Worm (Caenorhabditis elegans) whole organism, L1 larva: Measurements from ENCODE around the gene F42G4.7.
A peak's percentile ranks its signal among the peaks of the same experiment; 100 is the strongest.

Experiments used
- C04F5.9 ChIP-seq: sonication (generic microtip); optimal IDR thresholded peaks from 2 replicates; lab custom pipeline; 2016; ENCODE audit warnings: missing genetic modification characterization, missing compliant biosample characterization
- C16A3.4 ChIP-seq: fragments of 150-350 bp; optimal IDR thresholded peaks from 2 replicates; lab custom pipeline; 2014; ENCODE audit warnings: missing biosample characterization, missing genetic modification characterization
- F16B12.6 ChIP-seq: fragments of 150-350 bp; optimal IDR thresholded peaks from 2 replicates; lab custom pipeline; 2014; ENCODE audit warnings: missing biosample characterization, missing genetic modification characterization
- Y116A8C.19 ChIP-seq: sonication (generic microtip); optimal IDR thresholded peaks from 2 replicates; lab custom pipeline; 2016; ENCODE audit warnings: missing compliant biosample characterization, missing genetic modification characterization, borderline replicate concordance
- aha-1 ChIP-seq: fragments of 150-350 bp; optimal IDR thresholded peaks from 2 replicates; lab custom pipeline; 2014; ENCODE audit warnings: missing biosample characterization, missing genetic modification characterization
- alr-1 ChIP-seq: fragments of 200-800 bp; sonication (Bioruptor generic); optimal IDR thresholded peaks from 2 replicates; lab custom pipeline; 2018; ENCODE audit warnings: borderline replicate concordance, mild to moderate bottlenecking, missing genetic modification characterization, missing compliant biosample characterization
- aly-2 ChIP-seq: fragments of 150-350 bp; optimal IDR thresholded peaks from 2 replicates; lab custom pipeline; 2014; ENCODE audit warnings: missing biosample characterization, missing genetic modification characterization
- ceh-8 ChIP-seq: fragments of 200-800 bp; sonication (Bioruptor generic); optimal IDR thresholded peaks from 2 replicates; lab custom pipeline; 2018; ENCODE audit warnings: mild to moderate bottlenecking, missing genetic modification characterization, moderate library complexity, missing compliant biosample characterization
- ceh-88 ChIP-seq: fragments of 200-800 bp; sonication (Bioruptor generic); IDR thresholded peaks from 2 replicates; pipeline ENCODE4 v1.3.6; 2022; ENCODE audit warnings: missing genetic modification characterization, missing compliant biosample characterization
- ces-1 ChIP-seq: fragments of 150-350 bp; optimal IDR thresholded peaks from 2 replicates; lab custom pipeline; 2014; ENCODE audit warnings: missing biosample characterization, missing genetic modification reagents, missing genetic modification characterization
- dpl-1 ChIP-seq, 3 experiments: fragments of 150-350 bp in 2 of 3; sonication (generic microtip) in 1 of 3; optimal IDR thresholded peaks; 2 replicates each; lab custom pipeline; 2014 to 2017; ENCODE audit warnings: missing biosample characterization in 3 of 3, missing genetic modification characterization in 3 of 3, missing genetic modification reagents in 3 of 3
- dsc-1 ChIP-seq: sonication (generic microtip); optimal IDR thresholded peaks from 2 replicates; lab custom pipeline; 2016; ENCODE audit warnings: mild to moderate bottlenecking, missing genetic modification characterization, missing compliant biosample characterization
- efl-1 ChIP-seq, 4 experiments: fragments of 150-350 bp; optimal IDR thresholded peaks in 3 of 4; peaks in 1 of 4; 1 replicate in 1 of 4; 2 replicates in 3 of 4; lab custom pipeline; 2014; ENCODE audit warnings: missing biosample characterization in 2 of 4, missing genetic modification characterization in 2 of 4, missing genetic modification reagents in 2 of 4
- egl-13 ChIP-seq: sonication (generic microtip); optimal IDR thresholded peaks from 2 replicates; lab custom pipeline; 2016; ENCODE audit warnings: missing genotype, missing genetic modification reagents, missing genetic modification characterization, missing compliant biosample characterization
- fkh-10 ChIP-seq: sonication (generic microtip); optimal IDR thresholded peaks from 2 replicates; lab custom pipeline; 2017; ENCODE audit warnings: missing biosample characterization, missing genetic modification reagents, missing genetic modification characterization
- fkh-8 ChIP-seq: sonication (generic microtip); optimal IDR thresholded peaks from 2 replicates; lab custom pipeline; 2016; ENCODE audit warnings: mild to moderate bottlenecking, missing genetic modification characterization, missing compliant biosample characterization
- fos-1 ChIP-seq: fragments of 150-350 bp; optimal IDR thresholded peaks from 2 replicates; lab custom pipeline; 2014; ENCODE audit warnings: missing biosample characterization, missing genetic modification characterization
- hlh-17 ChIP-seq: fragments of 200-800 bp; sonication (Bioruptor generic); optimal IDR thresholded peaks from 2 replicates; lab custom pipeline; 2018; ENCODE audit warnings: missing genetic modification characterization, mild to moderate bottlenecking, missing compliant biosample characterization, moderate library complexity, borderline replicate concordance
- irx-1 ChIP-seq: sonication (generic microtip); optimal IDR thresholded peaks from 2 replicates; lab custom pipeline; 2016; ENCODE audit warnings: missing genetic modification characterization, missing compliant biosample characterization
- lin-14 ChIP-seq: fragments of 200-800 bp; sonication (Bioruptor generic); optimal IDR thresholded peaks from 2 replicates; lab custom pipeline; 2018; ENCODE audit warnings: mild to moderate bottlenecking, missing genetic modification characterization, moderate library complexity, missing compliant biosample characterization
- lin-15B ChIP-seq: fragments of 150-350 bp; sonication (generic microtip); optimal IDR thresholded peaks from 3 replicates; lab custom pipeline; 2014; ENCODE audit warnings: missing biosample characterization, missing genetic modification characterization
- lin-35 ChIP-seq, 2 experiments: fragments of 150-350 bp; optimal IDR thresholded peaks; 2 replicates each; lab custom pipeline; 2014; ENCODE audit warnings: missing biosample characterization in 2 of 2, missing genetic modification characterization in 2 of 2, missing genetic modification reagents in 2 of 2
- lin-39 ChIP-seq: fragments of 150-350 bp; optimal IDR thresholded peaks from 2 replicates; lab custom pipeline; 2014; ENCODE audit warnings: missing biosample characterization, missing genetic modification reagents, missing genetic modification characterization
- lsy-2 ChIP-seq, 2 experiments: fragments of 150-350 bp; optimal IDR thresholded peaks; 2 replicates each; lab custom pipeline; 2014; ENCODE audit warnings: missing biosample characterization in 2 of 2, missing genetic modification characterization in 2 of 2
- mab-9 ChIP-seq: fragments of 200-800 bp; sonication (Bioruptor generic); IDR thresholded peaks from 2 replicates; pipeline ENCODE4 v1.3.6; 2022; ENCODE audit warnings: missing genetic modification reagents, missing genetic modification characterization, missing compliant biosample characterization
- mdl-1 ChIP-seq, 2 experiments: fragments of 150-350 bp; optimal IDR thresholded peaks; 2 replicates each; lab custom pipeline; 2014 to 2017; ENCODE audit warnings: missing biosample characterization in 2 of 2, missing genetic modification characterization in 2 of 2, inconsistent platforms in 1 of 2
- mef-2 ChIP-seq: fragments of 150-350 bp; optimal IDR thresholded peaks from 2 replicates; lab custom pipeline; 2014; ENCODE audit warnings: missing biosample characterization, missing genetic modification characterization
- mep-1 ChIP-seq: fragments of 150-350 bp; optimal IDR thresholded peaks from 2 replicates; lab custom pipeline; 2014; ENCODE audit warnings: missing biosample characterization, missing genetic modification characterization
- nhr-11 ChIP-seq: fragments of 150-350 bp; optimal IDR thresholded peaks from 2 replicates; lab custom pipeline; 2014; ENCODE audit warnings: missing biosample characterization, missing genetic modification characterization
- nhr-12 ChIP-seq: sonication (generic microtip); optimal IDR thresholded peaks from 2 replicates; lab custom pipeline; 2017; ENCODE audit warnings: missing biosample characterization, missing genetic modification characterization
- nhr-19 ChIP-seq: fragments of 200-800 bp; sonication (Bioruptor generic); conservative IDR thresholded peaks from 2 replicates; pipeline ENCODE4 v1.3.6; 2022; ENCODE audit warnings: missing genetic modification characterization, missing compliant biosample characterization
- nhr-20 ChIP-seq: sonication (generic microtip); optimal IDR thresholded peaks from 2 replicates; lab custom pipeline; 2016; ENCODE audit warnings: mild to moderate bottlenecking, missing genetic modification characterization, missing compliant biosample characterization
- nhr-237 ChIP-seq: fragments of 150-350 bp; optimal IDR thresholded peaks from 2 replicates; lab custom pipeline; 2014; ENCODE audit warnings: missing biosample characterization, missing genetic modification characterization
- nhr-28 ChIP-seq: fragments of 150-350 bp; optimal IDR thresholded peaks from 2 replicates; lab custom pipeline; 2014; ENCODE audit warnings: missing biosample characterization, missing genetic modification characterization
- nhr-47 ChIP-seq: sonication (generic microtip); optimal IDR thresholded peaks from 2 replicates; lab custom pipeline; 2016; ENCODE audit warnings: mild to moderate bottlenecking, missing genetic modification characterization, moderate library complexity, missing compliant biosample characterization
- nhr-76 ChIP-seq: sonication (generic microtip); optimal IDR thresholded peaks from 2 replicates; lab custom pipeline; 2017; ENCODE audit warnings: missing biosample characterization, missing genetic modification characterization
- nhr-84 ChIP-seq: sonication (generic microtip); optimal IDR thresholded peaks from 2 replicates; lab custom pipeline; 2017; ENCODE audit warnings: missing biosample characterization, missing genetic modification characterization
- nhr-85 ChIP-seq: sonication (generic microtip); peaks from one replicate; lab custom pipeline; 2016; ENCODE audit warnings: missing genetic modification characterization, inconsistent platforms, missing compliant biosample characterization
- pag-3 ChIP-seq: sonication (generic microtip); optimal IDR thresholded peaks from 2 replicates; lab custom pipeline; 2017; ENCODE audit warnings: missing genetic modification characterization, mild to moderate bottlenecking, missing compliant biosample characterization, antibody characterized with exemption, borderline replicate concordance; ENCODE audit not compliant: insufficient read depth
- pax-3 ChIP-seq: fragments of 200-800 bp; sonication (Bioruptor generic); optimal IDR thresholded peaks from 2 replicates; lab custom pipeline; 2018; ENCODE audit warnings: mild to moderate bottlenecking, missing genetic modification characterization, moderate library complexity, missing compliant biosample characterization
- pqm-1 ChIP-seq: sonication (generic microtip); optimal IDR thresholded peaks from 3 replicates; lab custom pipeline; 2017; ENCODE audit warnings: missing biosample characterization, missing genetic modification characterization
- skn-1 ChIP-seq: fragments of 150-350 bp; optimal IDR thresholded peaks from 2 replicates; lab custom pipeline; 2014; ENCODE audit warnings: missing biosample characterization, missing genetic modification characterization
- snu-23 ChIP-seq: sonication (generic microtip); optimal IDR thresholded peaks from 2 replicates; lab custom pipeline; 2016; ENCODE audit warnings: missing genetic modification characterization, missing compliant biosample characterization
- tlp-1 ChIP-seq: fragments of 150-350 bp; optimal IDR thresholded peaks from 2 replicates; lab custom pipeline; 2014; ENCODE audit warnings: missing biosample characterization, missing genetic modification characterization
- unc-30 ChIP-seq: sonication (generic microtip); optimal IDR thresholded peaks from 2 replicates; lab custom pipeline; 2017; ENCODE audit warnings: missing biosample characterization, missing genetic modification characterization
- unc-62 ChIP-seq: fragments of 150-350 bp; optimal IDR thresholded peaks from 2 replicates; lab custom pipeline; 2014; ENCODE audit warnings: missing biosample characterization, missing genetic modification reagents, missing genetic modification characterization
- unc-86 ChIP-seq: sonication (generic microtip); optimal IDR thresholded peaks from 2 replicates; lab custom pipeline; 2016; ENCODE audit warnings: missing genetic modification characterization, missing compliant biosample characterization
- unc-98 ChIP-seq: fragments of 200-800 bp; sonication (Bioruptor generic); IDR thresholded peaks from 2 replicates; pipeline ENCODE4 v1.3.6; 2022; ENCODE audit warnings: missing genetic modification characterization, missing compliant biosample characterization
- vab-15 ChIP-seq: sonication (generic microtip); optimal IDR thresholded peaks from 2 replicates; lab custom pipeline; 2017; ENCODE audit warnings: missing genotype, mild to moderate bottlenecking, missing genetic modification characterization, missing compliant biosample characterization
- xbp-1 ChIP-seq: sonication (generic microtip); optimal IDR thresholded peaks from 2 replicates; lab custom pipeline; 2016; ENCODE audit warnings: missing genetic modification characterization, missing compliant biosample characterization
- zip-4 ChIP-seq: fragments of 200-800 bp; sonication (Bioruptor generic); optimal IDR thresholded peaks from 2 replicates; lab custom pipeline; 2018; ENCODE audit warnings: mild to moderate bottlenecking, missing genetic modification characterization, moderate library complexity, missing compliant biosample characterization
- ztf-11 ChIP-seq, 2 experiments: sonication (generic microtip); optimal IDR thresholded peaks; 2 replicates each; lab custom pipeline; 2016 to 2017; ENCODE audit warnings: missing genetic modification characterization in 2 of 2, missing biosample characterization in 1 of 2, missing compliant biosample characterization in 1 of 2
- ztf-4 ChIP-seq: fragments of 150-350 bp; optimal IDR thresholded peaks from 2 replicates; lab custom pipeline; 2014; ENCODE audit warnings: missing biosample characterization, missing genetic modification characterization

Gene F42G4.7

ce11 chrII:13083752-13084214, 36.7 kb upstream of the F42G4.7 start, which contains the start of the genes Y81G3A.1 and gcn-2:
TSS of gene Y81G3A.1 (minus strand) at chrII:13083926.
TSS of gene gcn-2 (plus strand) at chrII:13084164.
- TF ChIP-seq aly-2 (tag; lab: Kevin White, UChicago): peak; percentile 24
- TF ChIP-seq xbp-1 (tag; lab: Kevin White, UChicago): peak; percentile 60
- no peak for TF ChIP-seq mdl-1 (tag; optimal IDR thresholded peaks at IDR 0.05; lab: Kevin White, UChicago)
- no peak for TF ChIP-seq ceh-88 (GFP tag; lab: Robert Waterston, UW)
- no peak for TF ChIP-seq tlp-1 (tag; lab: Kevin White, UChicago)
- peak; percentile 65 for TF ChIP-seq dsc-1 (tag; lab: Kevin White, UChicago)
- no peak for TF ChIP-seq fos-1
- TF ChIP-seq ztf-4: no peak
- TF ChIP-seq skn-1: no peak
- no peak for TF ChIP-seq nhr-12 (tag; lab: Kevin White, UChicago)
- TF ChIP-seq alr-1 (tag; lab: Kevin White, UChicago): no peak
- no peak for TF ChIP-seq ces-1 (GFP tag; lab: Kevin White, UChicago)
- TF ChIP-seq mep-1 (tag; lab: Kevin White, UChicago): no peak
- no peak for TF ChIP-seq mef-2 (tag; lab: Kevin White, UChicago)
- TF ChIP-seq egl-13 (tag; lab: Kevin White, UChicago): no peak
- no peak for TF ChIP-seq hlh-17 (GFP tag; lab: Kevin White, UChicago)
- TF ChIP-seq nhr-19 (GFP tag; lab: Robert Waterston, UW): peak; percentile 69
- TF ChIP-seq dpl-1 (GFP tag; optimal IDR thresholded peaks at IDR 0.05; lab: Kevin White, UChicago): peak; percentile 95 to 97 (median 97)
- TF ChIP-seq ztf-11 (tag; optimal IDR thresholded peaks at IDR 0.05; lab: Kevin White, UChicago): peak in 1 of 2 experiments; percentile 5
- TF ChIP-seq aha-1 (tag; lab: Kevin White, UChicago): no peak
- TF ChIP-seq F16B12.6: peak; percentile 97
- no peak for TF ChIP-seq unc-98 (GFP tag; lab: Robert Waterston, UW)
- TF ChIP-seq Y116A8C.19: no peak
- peak; percentile 47 for TF ChIP-seq C16A3.4 (tag; lab: Kevin White, UChicago)
- TF ChIP-seq fkh-10 (GFP tag; lab: Kevin White, UChicago): no peak
- TF ChIP-seq vab-15 (tag; lab: Kevin White, UChicago): no peak
- no peak for TF ChIP-seq nhr-76
- peak; percentile 51 for TF ChIP-seq nhr-20 (tag; lab: Kevin White, UChicago)
- peak; percentile 23 for TF ChIP-seq zip-4 (GFP tag; lab: Kevin White, UChicago)
- peak; percentile 9 for TF ChIP-seq lin-39
- no peak for TF ChIP-seq nhr-28
- peak; percentile 52 for TF ChIP-seq irx-1 (tag; lab: Kevin White, UChicago)
- TF ChIP-seq nhr-84: no peak
- no peak for TF ChIP-seq pqm-1
- peak; percentile 60 for TF ChIP-seq nhr-85 (tag; lab: Kevin White, UChicago)
- TF ChIP-seq unc-86 (tag; lab: Kevin White, UChicago): peak; percentile 11
- peak; percentile 38 for TF ChIP-seq lin-15B (tag; lab: Kevin White, UChicago)
- peak; percentile 97 to 98 for TF ChIP-seq efl-1 (optimal IDR thresholded peaks at IDR 0.05; lab: Kevin White, UChicago)
- TF ChIP-seq efl-1 (GFP tag; optimal IDR thresholded peaks at IDR 0.05 in 1 of 2; lab: Kevin White, UChicago): peak; percentile 98 to 100
- peak; percentile 97 to 98 for TF ChIP-seq lin-35 (GFP tag; optimal IDR thresholded peaks at IDR 0.05; lab: Kevin White, UChicago)
- TF ChIP-seq lin-14 (GFP tag; lab: Kevin White, UChicago): no peak
- TF ChIP-seq snu-23 (GFP tag; lab: Kevin White, UChicago): peak; percentile 66
- TF ChIP-seq unc-30 (tag; lab: Kevin White, UChicago): no peak
- TF ChIP-seq mab-9: peak; percentile 26; the same call in 1 of the 2 replicates
- TF ChIP-seq C04F5.9 (tag; lab: Kevin White, UChicago): peak; percentile 22
- TF ChIP-seq nhr-11: no peak
- TF ChIP-seq lsy-2 (tag; optimal IDR thresholded peaks at IDR 0.05; lab: Kevin White, UChicago): peak; percentile 64 to 76
- TF ChIP-seq ceh-8 (GFP tag; lab: Kevin White, UChicago): no peak
- peak; percentile 77 for TF ChIP-seq nhr-47 (tag; lab: Kevin White, UChicago)
- TF ChIP-seq unc-62 (GFP tag; lab: Kevin White, UChicago): no peak
- no peak for TF ChIP-seq nhr-237 (tag; lab: Kevin White, UChicago)
- TF ChIP-seq fkh-8 (tag; lab: Kevin White, UChicago): peak; percentile 16
- TF ChIP-seq pag-3 (tag; lab: Kevin White, UChicago): no peak
- no peak for TF ChIP-seq pax-3 (tag; lab: Kevin White, UChicago)
